Fruit fly (Drosophila melanogaster) whole organism, embryonic: Measurements from ENCODE around the gene CG11155.

Experiments
- Abd-B ChIP-seq: fragments of 200-800 bp; sonication (Bioruptor generic); optimal IDR thresholded peaks from 2 replicates; lab custom pipeline; 2018; ENCODE audit warnings: missing biosample characterization, mild to moderate bottlenecking, missing genetic modification characterization, moderate library complexity
- Ada2b ChIP-seq: fragments of 200-800 bp; sonication (Bioruptor generic); IDR thresholded peaks from 2 replicates; pipeline ENCODE4 v1.3.6; 2022; ENCODE audit warnings: missing biosample characterization, missing genetic modification characterization
- Atf-2 ChIP-seq: fragments of 200-800 bp; sonication (Bioruptor generic); optimal IDR thresholded peaks from 2 replicates; lab custom pipeline; 2016; ENCODE audit warnings: missing biosample characterization, missing genetic modification characterization
- BEAF-32 ChIP-seq: fragments of 200-800 bp; sonication (Bioruptor generic); optimal IDR thresholded peaks from 3 replicates; lab custom pipeline; 2017; ENCODE audit warnings: missing biosample characterization, missing genetic modification characterization, mild to moderate bottlenecking, moderate library complexity, missing genetic modification reagents
- CG10209 ChIP-seq: fragments of 200-800 bp; sonication (Bioruptor generic); optimal IDR thresholded peaks from 3 replicates; lab custom pipeline; 2017; ENCODE audit warnings: missing biosample characterization, mild to moderate bottlenecking, missing genetic modification characterization, missing genetic modification reagents
- CG12071 ChIP-seq: fragments of 200-800 bp; sonication (Bioruptor generic); optimal IDR thresholded peaks from 3 replicates; lab custom pipeline; 2018; ENCODE audit warnings: missing biosample characterization, mild to moderate bottlenecking, missing genetic modification characterization
- CG12155 ChIP-seq: fragments of 200-800 bp; sonication (Bioruptor generic); optimal IDR thresholded peaks from 3 replicates; lab custom pipeline; 2016; ENCODE audit warnings: missing biosample characterization, missing genetic modification characterization
- CG14014 ChIP-seq: fragments of 200-800 bp; sonication (Bioruptor generic); IDR thresholded peaks from 2 replicates; pipeline ENCODE4 v1.3.6; 2022; ENCODE audit warnings: missing biosample characterization, missing genetic modification characterization
- CG15696 ChIP-seq: fragments of 200-800 bp; sonication (Bioruptor generic); optimal IDR thresholded peaks from 2 replicates; lab custom pipeline; 2019; ENCODE audit warnings: missing biosample characterization, mild to moderate bottlenecking, missing genetic modification characterization, moderate library complexity
- CG1603 ChIP-seq: fragments of 200-800 bp; sonication (Bioruptor generic); optimal IDR thresholded peaks from 2 replicates; lab custom pipeline; 2019; ENCODE audit warnings: missing biosample characterization, mild to moderate bottlenecking, missing genetic modification characterization, moderate library complexity
- CG16779 ChIP-seq: fragments of 200-800 bp; sonication (Bioruptor generic); IDR thresholded peaks from 2 replicates; pipeline ENCODE4 v1.3.6; 2022; ENCODE audit warnings: missing biosample characterization, missing genetic modification characterization
- CG16815 ChIP-seq: fragments of 200-800 bp; sonication (Bioruptor generic); optimal IDR thresholded peaks from 3 replicates; lab custom pipeline; 2017; ENCODE audit warnings: missing biosample characterization, mild to moderate bottlenecking, missing genetic modification characterization
- CG17361 ChIP-seq: fragments of 200-800 bp; sonication (Bioruptor generic); IDR thresholded peaks from 3 replicates; pipeline ENCODE4 v1.3.6; 2022; ENCODE audit warnings: missing biosample characterization, missing genetic modification characterization
- CG17568 ChIP-seq: fragments of 200-800 bp; sonication (Bioruptor generic); optimal IDR thresholded peaks from 2 replicates; lab custom pipeline; 2018; ENCODE audit warnings: missing biosample characterization, mild to moderate bottlenecking, missing genetic modification characterization, moderate library complexity
- CG18599 ChIP-seq: fragments of 200-800 bp; sonication (Bioruptor generic); optimal IDR thresholded peaks from 3 replicates; lab custom pipeline; 2017; ENCODE audit warnings: missing biosample characterization, missing genetic modification characterization, mild to moderate bottlenecking, moderate library complexity, missing genetic modification reagents
- CG30020 ChIP-seq: fragments of 200-800 bp; optimal IDR thresholded peaks from 2 replicates; lab custom pipeline; 2019; ENCODE audit warnings: missing biosample characterization, mild to moderate bottlenecking, missing genetic modification characterization, moderate library complexity
- CG30431 ChIP-seq: fragments of 200-800 bp; sonication (Bioruptor generic); optimal IDR thresholded peaks from 2 replicates; lab custom pipeline; 2017; ENCODE audit warnings: missing biosample characterization, missing genetic modification characterization
- CG3847 ChIP-seq: fragments of 200-800 bp; sonication (Bioruptor generic); IDR thresholded peaks from 2 replicates; pipeline ENCODE4 v1.3.6; 2022; ENCODE audit warnings: missing biosample characterization, missing genetic modification characterization
- CG3995 ChIP-seq: fragments of 200-800 bp; sonication (Bioruptor generic); optimal IDR thresholded peaks from 3 replicates; lab custom pipeline; 2016; ENCODE audit warnings: missing biosample characterization, missing genetic modification characterization
- CG4617 ChIP-seq: fragments of 200-800 bp; sonication (Bioruptor generic); optimal IDR thresholded peaks from 3 replicates; lab custom pipeline; 2016; ENCODE audit warnings: missing biosample characterization, missing genetic modification characterization, borderline replicate concordance
- CG4730 ChIP-seq: fragments of 200-800 bp; sonication (Bioruptor generic); IDR thresholded peaks from 2 replicates; pipeline ENCODE4 v1.3.6; 2022; ENCODE audit warnings: missing biosample characterization, missing genetic modification characterization
- CG4854 ChIP-seq: fragments of 200-800 bp; sonication (Bioruptor generic); optimal IDR thresholded peaks from 2 replicates; lab custom pipeline; 2016; ENCODE audit warnings: missing biosample characterization, missing genetic modification characterization, inconsistent platforms
- CG5953 ChIP-seq: fragments of 200-800 bp; sonication (Bioruptor generic); IDR thresholded peaks from 2 replicates; pipeline ENCODE4 v1.3.6; 2022; ENCODE audit warnings: missing biosample characterization, missing genetic modification characterization
- CG6791 ChIP-seq: fragments of 200-800 bp; sonication (Bioruptor generic); IDR thresholded peaks from 3 replicates; pipeline ENCODE4 v1.3.6; 2022; ENCODE audit warnings: missing biosample characterization, missing genetic modification characterization; ENCODE audit not compliant: partially characterized antibody
- CG8089 ChIP-seq: fragments of 200-800 bp; sonication (Bioruptor generic); optimal IDR thresholded peaks from 3 replicates; lab custom pipeline; 2016; ENCODE audit warnings: missing biosample characterization, missing genetic modification characterization
- CG9876 ChIP-seq: fragments of 200-800 bp; sonication (Bioruptor generic); optimal IDR thresholded peaks from 2 replicates; lab custom pipeline; 2016; ENCODE audit warnings: missing biosample characterization, missing genetic modification characterization
- E2f1 ChIP-seq: fragments of 200-800 bp; sonication (Bioruptor generic); IDR thresholded peaks from 2 replicates; pipeline ENCODE4 v1.3.6; 2022; ENCODE audit warnings: missing biosample characterization, missing genetic modification characterization
- HmgD ChIP-seq: fragments of 200-800 bp; sonication (Bioruptor generic); optimal IDR thresholded peaks from 3 replicates; lab custom pipeline; 2016; ENCODE audit warnings: missing biosample characterization, missing genetic modification characterization
- Hr51 ChIP-seq, 2 experiments: fragments of 200-800 bp; sonication (Bioruptor generic); optimal IDR thresholded peaks; 2 replicates in 1 of 2; 3 replicates in 1 of 2; lab custom pipeline; 2016 to 2018; ENCODE audit warnings: missing biosample characterization in 2 of 2, missing genetic modification characterization in 2 of 2, mild to moderate bottlenecking in 1 of 2, moderate library complexity in 1 of 2
- Lim3 ChIP-seq: fragments of 200-800 bp; sonication (Bioruptor generic); IDR thresholded peaks from 2 replicates; pipeline ENCODE4 v1.3.6; 2022; ENCODE audit warnings: missing biosample characterization, missing genetic modification characterization
- NFAT ChIP-seq: fragments of 200-800 bp; sonication (Bioruptor generic); IDR thresholded peaks from 2 replicates; pipeline ENCODE4 v1.3.6; 2022; ENCODE audit warnings: missing biosample characterization, missing genetic modification characterization
- Sin3A ChIP-seq: fragments of >200 bp; optimal IDR thresholded peaks from 2 replicates; lab custom pipeline; 2018
- Sry-δ ChIP-seq: fragments of 200-800 bp; sonication (Bioruptor generic); optimal IDR thresholded peaks from 2 replicates; lab custom pipeline; 2016; ENCODE audit warnings: missing biosample characterization, missing genetic modification characterization
- abd-A ChIP-seq: fragments of 200-800 bp; sonication (Bioruptor generic); optimal IDR thresholded peaks from 3 replicates; lab custom pipeline; 2019; ENCODE audit warnings: missing biosample characterization, mild to moderate bottlenecking, missing genetic modification characterization, moderate library complexity
- al ChIP-seq: fragments of 200-800 bp; sonication (Bioruptor generic); IDR thresholded peaks from 2 replicates; pipeline ENCODE4 v1.3.6; 2022; ENCODE audit warnings: missing biosample characterization, missing genetic modification characterization
- chn ChIP-seq: fragments of 200-800 bp; sonication (Bioruptor generic); optimal IDR thresholded peaks from 2 replicates; lab custom pipeline; 2016; ENCODE audit warnings: missing biosample characterization, missing genetic modification characterization
- dpn ChIP-seq, 2 experiments: fragments of 200-800 bp; sonication (Bioruptor generic); optimal IDR thresholded peaks; 3 replicates each; lab custom pipeline; 2016; ENCODE audit warnings: missing biosample characterization in 2 of 2, missing genetic modification characterization in 2 of 2
- esg ChIP-seq: fragments of 200-800 bp; sonication (Bioruptor generic); conservative IDR thresholded peaks from 2 replicates; pipeline ENCODE4 v1.3.6; 2022; ENCODE audit warnings: missing biosample characterization, missing genetic modification characterization
- mld ChIP-seq: fragments of 200-800 bp; sonication (Bioruptor generic); IDR thresholded peaks from 3 replicates; pipeline ENCODE4 v1.3.6; 2022; ENCODE audit warnings: missing biosample characterization, missing genetic modification characterization; ENCODE audit not compliant: partially characterized antibody
- otp ChIP-seq: fragments of 200-800 bp; sonication (Bioruptor generic); IDR thresholded peaks from 3 replicates; pipeline ENCODE4, ENCODE4 v1.3.6; 2022; ENCODE audit warnings: missing biosample characterization, missing genetic modification characterization
- pfk ChIP-seq: fragments of 200-800 bp; sonication (Bioruptor generic); optimal IDR thresholded peaks from 2 replicates; lab custom pipeline; 2018; ENCODE audit warnings: missing biosample characterization, mild to moderate bottlenecking, missing genetic modification characterization, moderate library complexity
- repo ChIP-seq: fragments of 200-800 bp; sonication (Bioruptor generic); optimal IDR thresholded peaks from 2 replicates; lab custom pipeline; 2016; ENCODE audit warnings: missing biosample characterization, missing genetic modification characterization
- sisA ChIP-seq: fragments of 200-800 bp; sonication (Bioruptor generic); IDR thresholded peaks from 2 replicates; pipeline ENCODE4 v1.3.6; 2022; ENCODE audit warnings: missing biosample characterization, missing genetic modification characterization
- ssp ChIP-seq: fragments of 200-800 bp; sonication (Bioruptor generic); IDR thresholded peaks from 2 replicates; pipeline ENCODE4 v1.3.6; 2022; ENCODE audit warnings: missing biosample characterization, missing genetic modification characterization
- tll ChIP-seq, 2 experiments: fragments of 200-800 bp in 1 of 2; fragments of >200 bp in 1 of 2; sonication (Bioruptor generic) in 1 of 2; optimal IDR thresholded peaks; 2 replicates each; lab custom pipeline; 2017 to 2019; ENCODE audit warnings: missing biosample characterization in 2 of 2, missing genetic modification characterization in 2 of 2, mild to moderate bottlenecking in 1 of 2, moderate library complexity in 1 of 2
- tna ChIP-seq: fragments of 200-800 bp; sonication (Bioruptor generic); IDR thresholded peaks from 2 replicates; pipeline ENCODE4 v1.3.6; 2022; ENCODE audit warnings: missing biosample characterization, missing genetic modification characterization; ENCODE audit not compliant: partially characterized antibody
- twi ChIP-seq: fragments of 200-800 bp; optimal IDR thresholded peaks from 2 replicates; lab custom pipeline; 2019; ENCODE audit warnings: missing biosample characterization, mild to moderate bottlenecking, missing genetic modification characterization, moderate library complexity
- zf30C ChIP-seq: fragments of 200-800 bp; sonication (Bioruptor generic); optimal IDR thresholded peaks from 3 replicates; lab custom pipeline; 2018; ENCODE audit warnings: missing biosample characterization, mild to moderate bottlenecking, missing genetic modification characterization
- zfh2 ChIP-seq: fragments of 200-800 bp; sonication (Bioruptor generic); optimal IDR thresholded peaks from 2 replicates; lab custom pipeline; 2016; ENCODE audit warnings: missing biosample characterization, missing genetic modification characterization

Gene CG11155

DNA sequence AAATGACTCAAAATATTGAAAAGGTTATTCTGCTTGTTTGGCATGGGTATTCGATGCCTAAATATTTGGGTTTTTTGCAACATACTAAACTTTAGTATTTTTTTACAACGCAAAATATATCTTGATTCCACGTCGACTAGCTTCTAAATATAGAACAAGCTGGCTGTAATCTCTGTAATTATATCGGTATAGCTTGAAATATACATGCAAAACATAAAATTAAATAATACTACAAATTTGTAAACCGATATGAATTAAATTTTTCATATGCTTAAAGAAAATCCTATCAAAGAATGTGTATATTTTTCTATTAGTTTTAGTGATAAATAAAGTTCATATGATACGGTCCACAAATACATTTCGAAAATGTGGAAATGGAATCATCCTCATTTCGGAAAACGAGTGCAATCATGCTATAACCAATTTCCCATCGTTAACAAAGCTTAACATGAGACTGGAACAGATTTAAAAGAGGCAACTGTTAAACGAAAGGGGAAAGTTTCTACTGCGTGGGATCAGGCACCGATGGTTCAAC is 55.3 kb downstream of the CG11155 start, which contains the start of gene pho (continued):
- TF ChIP-seq CG18599, result no peak
- TF ChIP-seq CG17361 (GFP tag; lab: Robert Waterston, UW), result peak; percentile 95
- no peak for TF ChIP-seq CG12071 (GFP tag; lab: Kevin White, UChicago)
- TF ChIP-seq zfh2 (GFP tag; lab: Kevin White, UChicago), result peak; percentile 42
- TF ChIP-seq CG12155 (GFP tag; lab: Kevin White, UChicago), result no peak
- TF ChIP-seq repo, result no peak
- TF ChIP-seq esg (GFP tag; lab: Robert Waterston, UW), result no peak
- TF ChIP-seq CG3995 (GFP tag; lab: Kevin White, UChicago), result peak; percentile 33
- no peak for TF ChIP-seq Lim3 (GFP tag; lab: Robert Waterston, UW)
- TF ChIP-seq CG15696 (tag; lab: Kevin White, UChicago), result peak; percentile 30
- TF ChIP-seq CG4617 (GFP tag; lab: Kevin White, UChicago), result peak; percentile 35
- peak; percentile 6 to 14 for TF ChIP-seq dpn (GFP tag; optimal IDR thresholded peaks at IDR 0.05; lab: Kevin White, UChicago)
- no peak for TF ChIP-seq CG14014 (GFP tag; lab: Robert Waterston, UW)
- TF ChIP-seq CG9876 (GFP tag; lab: Kevin White, UChicago), result peak; percentile 19

DNA sequence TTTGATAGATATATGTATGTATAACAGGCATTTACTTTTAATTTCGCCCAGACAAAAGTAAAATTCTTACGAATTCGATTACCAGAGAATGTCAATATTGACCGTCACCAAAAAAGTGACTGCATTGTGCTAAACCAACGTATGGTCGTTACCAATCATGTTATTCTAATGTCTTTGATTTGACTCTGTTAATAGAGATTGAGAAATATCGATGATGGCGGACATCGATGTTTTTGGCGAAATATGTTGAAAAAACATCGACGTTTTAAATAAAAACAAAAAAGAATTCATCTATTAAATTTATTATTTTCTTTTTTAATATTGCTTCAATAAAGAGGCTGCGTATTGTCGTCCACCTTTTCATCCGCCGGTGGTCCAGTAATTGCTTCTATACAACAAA is 56.4 kb downstream of the CG11155 start:
- TF ChIP-seq Sry-δ (peak; percentile 21), CG10209 (GFP tag; lab: Kevin White, UChicago) (no peak), NFAT (GFP tag; lab: Robert Waterston, UW) (no peak), CG3847 (no peak), tll (GFP tag; optimal IDR thresholded peaks at IDR 0.05; lab: Kevin White, UChicago) (no peak), CG8089 (GFP tag; lab: Kevin White, UChicago) (no peak), chn (GFP tag; lab: Kevin White, UChicago) (no peak), CG30431 (GFP tag; lab: Kevin White, UChicago) (no peak), ssp (no peak), CG30020 (tag; lab: Kevin White, UChicago) (peak; percentile 67), CG6791 (GFP tag; lab: Robert Waterston, UW) (no peak; the same call in 2 of the 3 replicates), abd-A (tag; lab: Kevin White, UChicago) (no peak), Sin3A (lab: Kevin White, UChicago) (no peak), Ada2b (GFP tag; lab: Robert Waterston, UW) (no peak), CG17568 (no peak), E2f1 (GFP tag; lab: Robert Waterston, UW) (no peak), Abd-B (GFP tag; lab: Kevin White, UChicago) (no peak), Atf-2 (GFP tag; lab: Kevin White, UChicago) (no peak), CG16815 (GFP tag; lab: Kevin White, UChicago) (no peak), CG4854 (GFP tag; lab: Kevin White, UChicago) (no peak), CG5953 (no peak), CG3995 (GFP tag; lab: Kevin White, UChicago) (peak; percentile 41), HmgD (GFP tag; lab: Kevin White, UChicago) (no peak), al (GFP tag; lab: Robert Waterston, UW) (no peak), zf30C (GFP tag; lab: Kevin White, UChicago) (no peak), BEAF-32 (GFP tag; lab: Kevin White, UChicago) (peak; percentile 36), CG16779 (no peak), Hr51 (GFP tag; optimal IDR thresholded peaks at IDR 0.05; lab: Kevin White, UChicago) (no peak), twi (tag; lab: Kevin White, UChicago) (no peak), tna (GFP tag; lab: Robert Waterston, UW) (no peak), CG4730 (no peak), CG1603 (tag; lab: Kevin White, UChicago) (peak; percentile 20), pfk (GFP tag; lab: Kevin White, UChicago) (no peak), sisA (GFP tag; lab: Robert Waterston, UW) (no peak), CG12071 (GFP tag; lab: Kevin White, UChicago) (no peak), mld (GFP tag; lab: Robert Waterston, UW) (no peak), otp (no peak)
